Fruit fly (Drosophila melanogaster) whole organism, pupa: ENCODE results near the gene CG33791.

Source experiments
- CG10348 ChIP-seq: fragments of 200-800 bp; sonication (Bioruptor generic); IDR thresholded peaks from 2 replicates; pipeline ENCODE4 v1.3.6; 2022; ENCODE audit warnings: missing biosample characterization, missing genetic modification characterization
- CG15710 ChIP-seq: fragments of 200-800 bp; sonication (Bioruptor generic); optimal IDR thresholded peaks from 2 replicates; lab custom pipeline; 2018; ENCODE audit warnings: missing biosample characterization, mild to moderate bottlenecking, missing genetic modification characterization, moderate library complexity
- CG17806 ChIP-seq: fragments of 200-800 bp; sonication (Bioruptor generic); optimal IDR thresholded peaks from 2 replicates; lab custom pipeline; 2018; ENCODE audit warnings: missing biosample characterization, mild to moderate bottlenecking, missing genetic modification characterization, moderate library complexity
- CG32121 ChIP-seq: fragments of 200-800 bp; sonication (Bioruptor generic); IDR thresholded peaks from 2 replicates; pipeline ENCODE4 v1.3.6; 2022; ENCODE audit warnings: missing biosample characterization, missing genetic modification characterization
- CG8301 ChIP-seq: fragments of 200-800 bp; sonication (Bioruptor generic); optimal IDR thresholded peaks from 2 replicates; lab custom pipeline; 2018; ENCODE audit warnings: missing biosample characterization, mild to moderate bottlenecking, missing genetic modification characterization
- D1 ChIP-seq: fragments of 200-800 bp; sonication (Bioruptor generic); optimal IDR thresholded peaks from 2 replicates; lab custom pipeline; 2018; ENCODE audit warnings: missing biosample characterization, mild to moderate bottlenecking, missing genetic modification characterization, moderate library complexity
- EcR ChIP-seq: fragments of 200-800 bp; sonication (Bioruptor generic); optimal IDR thresholded peaks from 3 replicates; lab custom pipeline; 2019; ENCODE audit warnings: missing biosample characterization, missing genetic modification characterization, mild to moderate bottlenecking, moderate library complexity, missing genetic modification reagents
- Pif1A ChIP-seq: fragments of 200-800 bp; sonication (Bioruptor generic); optimal IDR thresholded peaks from 3 replicates; lab custom pipeline; 2016; ENCODE audit warnings: missing biosample characterization, missing genetic modification characterization
- Snoo ChIP-seq: fragments of 200-800 bp; sonication (Bioruptor generic); optimal IDR thresholded peaks from 3 replicates; lab custom pipeline; 2017; ENCODE audit warnings: missing biosample characterization, mild to moderate bottlenecking, missing genetic modification characterization, inconsistent platforms
- fd96Ca ChIP-seq: fragments of 200-800 bp; sonication (Bioruptor generic); IDR thresholded peaks from 3 replicates; pipeline ENCODE4 v1.3.6; 2022; ENCODE audit warnings: missing biosample characterization, missing genetic modification characterization
- rn ChIP-seq: fragments of 200-800 bp; sonication (Bioruptor generic); IDR thresholded peaks from 2 replicates; pipeline ENCODE4 v1.3.6; 2022; ENCODE audit warnings: missing biosample characterization, missing genetic modification characterization

DNA sequence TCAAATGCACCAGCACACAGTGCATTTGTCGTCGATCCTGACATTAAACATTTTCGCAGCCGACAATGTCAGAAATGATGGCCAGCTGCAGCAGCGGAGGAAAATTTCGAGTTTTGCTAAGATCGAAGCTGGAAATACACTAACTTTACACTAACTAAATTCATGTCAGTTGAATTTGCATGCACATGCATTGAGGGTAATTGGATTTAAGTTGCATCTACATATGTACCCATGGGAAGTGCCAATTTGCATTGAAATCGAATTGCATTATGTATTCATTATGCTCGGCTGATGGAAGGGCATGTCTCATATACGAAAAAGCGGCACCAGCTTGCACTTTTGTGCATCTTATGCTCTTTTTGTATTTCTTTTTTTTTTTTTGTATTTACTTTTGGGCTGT, 18.0 kb upstream of the CG33791 start:
- peak; percentile 95 for TF ChIP-seq CG32121 (GFP tag; lab: Robert Waterston, UW)
- peak; percentile 79 for TF ChIP-seq CG17806 (tag; lab: Kevin White, UChicago)
- TF ChIP-seq fd96Ca (GFP tag; lab: Robert Waterston, UW), result peak; percentile 97
- no peak for TF ChIP-seq D1 (tag; lab: Kevin White, UChicago)
- peak; percentile 90 for TF ChIP-seq Snoo
- TF ChIP-seq CG10348, result peak; percentile 82
- TF ChIP-seq EcR (GFP tag; lab: Kevin White, UChicago), result no peak
- peak; percentile 93 for TF ChIP-seq rn
- peak; percentile 62 for TF ChIP-seq CG15710 (tag; lab: Kevin White, UChicago)
- peak; percentile 90 for TF ChIP-seq Pif1A
- TF ChIP-seq CG8301 (tag; lab: Kevin White, UChicago), result peak; percentile 86
